Fruit fly (Drosophila melanogaster) whole organism, embryonic: ENCODE results near the gene lectin-29Ca.
A peak's percentile ranks its signal among the peaks of the same experiment; 100 is the strongest.

ENCODE experiments used
- Antp ChIP-seq: fragments of 200-800 bp; sonication (Bioruptor generic); optimal IDR thresholded peaks from 3 replicates; lab custom pipeline; 2016; ENCODE audit warnings: missing biosample characterization, missing genetic modification characterization
- B-H2 ChIP-seq: fragments of 200-800 bp; sonication (Bioruptor generic); optimal IDR thresholded peaks from 2 replicates; lab custom pipeline; 2018; ENCODE audit warnings: missing biosample characterization, mild to moderate bottlenecking, missing genetic modification characterization
- CG13424 ChIP-seq: fragments of 200-800 bp; sonication (Bioruptor generic); optimal IDR thresholded peaks from 2 replicates; lab custom pipeline; 2019; ENCODE audit warnings: missing biosample characterization, mild to moderate bottlenecking, missing genetic modification characterization, moderate library complexity
- CG14441 ChIP-seq: fragments of 200-800 bp; sonication (Bioruptor generic); IDR thresholded peaks from 2 replicates; pipeline ENCODE4 v1.3.6; 2022; ENCODE audit warnings: missing biosample characterization, missing genetic modification characterization
- CG14710 ChIP-seq: fragments of 200-800 bp; sonication (Bioruptor generic); optimal IDR thresholded peaks from 3 replicates; lab custom pipeline; 2019; ENCODE audit warnings: missing biosample characterization, mild to moderate bottlenecking, missing genetic modification characterization, moderate library complexity
- CG15073 ChIP-seq: fragments of 200-800 bp; sonication (Bioruptor generic); optimal IDR thresholded peaks from 2 replicates; lab custom pipeline; 2016; ENCODE audit warnings: missing biosample characterization, missing genetic modification characterization
- CG17829 ChIP-seq: fragments of 200-800 bp; optimal IDR thresholded peaks from 2 replicates; lab custom pipeline; 2019; ENCODE audit warnings: missing biosample characterization, mild to moderate bottlenecking, missing genetic modification characterization, moderate library complexity
- CG30020 ChIP-seq: fragments of 200-800 bp; optimal IDR thresholded peaks from 2 replicates; lab custom pipeline; 2019; ENCODE audit warnings: missing biosample characterization, mild to moderate bottlenecking, missing genetic modification characterization, moderate library complexity
- CG32532 ChIP-seq: fragments of 200-800 bp; sonication (Bioruptor generic); IDR thresholded peaks from 2 replicates; pipeline ENCODE4 v1.3.6; 2022; ENCODE audit warnings: missing biosample characterization, missing genetic modification characterization
- CG4820 ChIP-seq: fragments of 200-800 bp; sonication (Bioruptor generic); optimal IDR thresholded peaks from 3 replicates; lab custom pipeline; 2016; ENCODE audit warnings: missing biosample characterization, missing genetic modification characterization
- CG6254 ChIP-seq: fragments of 200-800 bp; sonication (Bioruptor generic); optimal IDR thresholded peaks from 3 replicates; lab custom pipeline; 2017; ENCODE audit warnings: mild to moderate bottlenecking, missing biosample characterization, missing genetic modification reagents, missing genetic modification characterization
- CG7357 ChIP-seq: fragments of 200-800 bp; sonication (Bioruptor generic); IDR thresholded peaks from 3 replicates; pipeline ENCODE4 v1.3.6; 2022; ENCODE audit warnings: missing biosample characterization, missing genetic modification characterization
- CG7372 ChIP-seq: fragments of 200-800 bp; sonication (Bioruptor generic); IDR thresholded peaks from 2 replicates; pipeline ENCODE4 v1.3.6; 2022; ENCODE audit warnings: missing biosample characterization, missing genetic modification characterization
- CG8478 ChIP-seq: fragments of >200 bp; optimal IDR thresholded peaks from 2 replicates; lab custom pipeline; 2018
- CG9437 ChIP-seq: fragments of 200-800 bp; sonication (Bioruptor generic); optimal IDR thresholded peaks from 2 replicates; lab custom pipeline; 2018; ENCODE audit warnings: missing biosample characterization, mild to moderate bottlenecking, missing genetic modification characterization
- CG9797 ChIP-seq: fragments of 200-800 bp; sonication (Bioruptor generic); optimal IDR thresholded peaks from 3 replicates; lab custom pipeline; 2018; ENCODE audit warnings: missing biosample characterization, mild to moderate bottlenecking, missing genetic modification characterization
- Chrac-16 ChIP-seq: fragments of 200-800 bp; sonication (Bioruptor generic); optimal IDR thresholded peaks from 3 replicates; lab custom pipeline; 2016; ENCODE audit warnings: missing biosample characterization, missing genetic modification characterization
- Dll ChIP-seq: fragments of 200-800 bp; sonication (Bioruptor generic); IDR thresholded peaks from 4 replicates; pipeline ENCODE4 v1.3.6; 2022; ENCODE audit warnings: missing biosample characterization, missing genetic modification characterization; ENCODE audit not compliant: partially characterized antibody
- E2f2 ChIP-seq: fragments of 200-800 bp; sonication (Bioruptor generic); IDR thresholded peaks from 2 replicates; pipeline ENCODE4 v1.3.6; 2022; ENCODE audit warnings: missing biosample characterization, missing genetic modification characterization
- Elba2 ChIP-seq: fragments of 200-800 bp; sonication (Bioruptor generic); optimal IDR thresholded peaks from 3 replicates; lab custom pipeline; 2016; ENCODE audit warnings: missing biosample characterization, missing genetic modification characterization
- Gug ChIP-seq: fragments of 200-800 bp; sonication (Bioruptor generic); IDR thresholded peaks from 4 replicates; pipeline ENCODE4 v1.3.6; 2022; ENCODE audit warnings: missing biosample characterization, missing genetic modification characterization
- H2.0 ChIP-seq: fragments of 200-800 bp; sonication (Bioruptor generic); IDR thresholded peaks from 2 replicates; pipeline ENCODE4 v1.3.6; 2022; ENCODE audit warnings: missing biosample characterization, missing genetic modification characterization
- Hr78 ChIP-seq, 2 experiments: fragments of 200-800 bp in 1 of 2; fragments of >200 bp in 1 of 2; sonication (Bioruptor generic) in 1 of 2; optimal IDR thresholded peaks; 2 replicates each; lab custom pipeline; 2017 to 2019; ENCODE audit warnings: missing biosample characterization in 2 of 2, missing genetic modification characterization in 2 of 2, mild to moderate bottlenecking in 1 of 2, moderate library complexity in 1 of 2
- Lhr ChIP-seq: fragments of 200-800 bp; sonication (Bioruptor generic); optimal IDR thresholded peaks from 3 replicates; lab custom pipeline; 2017; ENCODE audit warnings: mild to moderate bottlenecking, missing biosample characterization, missing genetic modification reagents, missing genetic modification characterization
- NK7.1 ChIP-seq: fragments of 200-800 bp; sonication (Bioruptor generic); optimal IDR thresholded peaks from 3 replicates; lab custom pipeline; 2016; ENCODE audit warnings: missing biosample characterization, missing genetic modification characterization
- Nf-YB ChIP-seq: fragments of 200-800 bp; sonication (Bioruptor generic); optimal IDR thresholded peaks from 3 replicates; lab custom pipeline; 2019; ENCODE audit warnings: missing biosample characterization, mild to moderate bottlenecking, missing genetic modification characterization, moderate library complexity
- ash1 ChIP-seq: fragments of 200-800 bp; sonication (Bioruptor generic); optimal IDR thresholded peaks from 2 replicates; lab custom pipeline; 2018; ENCODE audit warnings: missing biosample characterization, mild to moderate bottlenecking, missing genetic modification characterization
- bab2 ChIP-seq: fragments of 200-800 bp; sonication (Bioruptor generic); optimal IDR thresholded peaks from 2 replicates; lab custom pipeline; 2016; ENCODE audit warnings: missing biosample characterization, missing genetic modification characterization
- bigmax ChIP-seq: fragments of 200-800 bp; sonication (Bioruptor generic); optimal IDR thresholded peaks from 2 replicates; lab custom pipeline; 2018; ENCODE audit warnings: missing biosample characterization, mild to moderate bottlenecking, missing genetic modification characterization
- da ChIP-seq: fragments of 200-800 bp; sonication (Bioruptor generic); optimal IDR thresholded peaks from 2 replicates; lab custom pipeline; 2016; ENCODE audit warnings: missing biosample characterization, missing genetic modification characterization
- danr ChIP-seq: fragments of 200-800 bp; sonication (Bioruptor generic); IDR thresholded peaks from 2 replicates; pipeline ENCODE4 v1.3.6; 2022; ENCODE audit warnings: missing biosample characterization, missing genetic modification characterization
- dati ChIP-seq: fragments of 200-800 bp; sonication (Bioruptor generic); IDR thresholded peaks from 2 replicates; pipeline ENCODE4 v1.3.6; 2022; ENCODE audit warnings: missing biosample characterization, missing genetic modification characterization
- eve ChIP-seq, 2 experiments: fragments of >200 bp; optimal IDR thresholded peaks; 2 replicates each; lab custom pipeline; 2017; ENCODE audit warnings: missing biosample characterization in 2 of 2, missing genetic modification characterization in 2 of 2
- fru ChIP-seq: fragments of >200 bp; optimal IDR thresholded peaks from 2 replicates; lab custom pipeline; 2017
- gce ChIP-seq: fragments of 200-800 bp; sonication (Bioruptor generic); IDR thresholded peaks from 3 replicates; pipeline ENCODE4 v1.3.6; 2022; ENCODE audit warnings: missing biosample characterization, missing genetic modification characterization
- gem ChIP-seq: fragments of 200-800 bp; sonication (Bioruptor generic); optimal IDR thresholded peaks from 2 replicates; lab custom pipeline; 2019; ENCODE audit warnings: missing biosample characterization, mild to moderate bottlenecking, missing genetic modification characterization, moderate library complexity
- gfzf ChIP-seq: fragments of 200-800 bp; sonication (Bioruptor generic); optimal IDR thresholded peaks from 2 replicates; lab custom pipeline; 2016; ENCODE audit warnings: missing biosample characterization, mild to moderate bottlenecking, missing genetic modification characterization, moderate library complexity
- gro ChIP-seq: fragments of 200-800 bp; sonication (Bioruptor generic); optimal IDR thresholded peaks from 2 replicates; lab custom pipeline; 2016; ENCODE audit warnings: missing biosample characterization, missing genetic modification characterization
- gsb ChIP-seq: fragments of 200-800 bp; sonication (Bioruptor generic); IDR thresholded peaks from 2 replicates; pipeline ENCODE4 v1.3.6; 2022; ENCODE audit warnings: missing biosample characterization, missing genetic modification characterization
- jumu ChIP-seq: fragments of 200-800 bp; sonication (Bioruptor generic); optimal IDR thresholded peaks from 3 replicates; lab custom pipeline; 2016; ENCODE audit warnings: missing biosample characterization, missing genetic modification characterization
- nmo ChIP-seq: fragments of 200-800 bp; sonication (Bioruptor generic); optimal IDR thresholded peaks from 2 replicates; lab custom pipeline; 2018; ENCODE audit warnings: missing biosample characterization, mild to moderate bottlenecking, missing genetic modification characterization, moderate library complexity
- pan ChIP-seq, 4 experiments: fragments of >200 bp in 3 of 4; fragments of 200-800 bp in 1 of 4; sonication (Bioruptor generic) in 1 of 4; optimal IDR thresholded peaks in 3 of 4; IDR thresholded peaks in 1 of 4; 2 replicates each; pipeline versions ENCODE4 v1.3.6 to Lab custom; 2017 to 2022; ENCODE audit warnings: missing biosample characterization in 2 of 4, missing genetic modification characterization in 2 of 4, mixed read lengths in 1 of 4
- pb ChIP-seq: fragments of 200-800 bp; sonication (Bioruptor generic); optimal IDR thresholded peaks from 3 replicates; lab custom pipeline; 2016; ENCODE audit warnings: missing biosample characterization, missing genetic modification characterization
- prd ChIP-seq, 3 experiments: fragments of >200 bp in 2 of 3; fragments of 200-800 bp in 1 of 3; sonication (Bioruptor generic) in 1 of 3; optimal IDR thresholded peaks in 2 of 3; IDR thresholded peaks in 1 of 3; 2 replicates in 2 of 3; 3 replicates in 1 of 3; pipeline versions ENCODE4 v1.3.6 to Lab custom; 2017 to 2022; ENCODE audit warnings: missing biosample characterization in 1 of 3, missing genetic modification characterization in 1 of 3
- pros ChIP-seq: fragments of 200-800 bp; sonication (Bioruptor generic); optimal IDR thresholded peaks from 3 replicates; lab custom pipeline; 2019; ENCODE audit warnings: missing biosample characterization, mild to moderate bottlenecking, missing genetic modification characterization, moderate library complexity
- run ChIP-seq: fragments of 200-800 bp; sonication (Bioruptor generic); optimal IDR thresholded peaks from 3 replicates; lab custom pipeline; 2018; ENCODE audit warnings: missing biosample characterization, mild to moderate bottlenecking, missing genetic modification characterization
- sens-2 ChIP-seq: fragments of 200-800 bp; sonication (Bioruptor generic); IDR thresholded peaks from 2 replicates; pipeline ENCODE4 v1.3.6; 2022; ENCODE audit warnings: missing biosample characterization, missing genetic modification characterization
- slou ChIP-seq: fragments of 200-800 bp; sonication (Bioruptor generic); optimal IDR thresholded peaks from 3 replicates; lab custom pipeline; 2016; ENCODE audit warnings: missing biosample characterization, missing genetic modification characterization
- ssp ChIP-seq: fragments of 200-800 bp; sonication (Bioruptor generic); IDR thresholded peaks from 2 replicates; pipeline ENCODE4 v1.3.6; 2022; ENCODE audit warnings: missing biosample characterization, missing genetic modification characterization
- unc-4 ChIP-seq: fragments of 200-800 bp; sonication (Bioruptor generic); IDR thresholded peaks from 2 replicates; pipeline ENCODE4 v1.3.6; 2022; ENCODE audit warnings: missing biosample characterization, missing genetic modification characterization; ENCODE audit not compliant: partially characterized antibody
- wor ChIP-seq: fragments of 200-800 bp; sonication (Bioruptor generic); IDR thresholded peaks from 2 replicates; pipeline ENCODE4 v1.3.6; 2022; ENCODE audit warnings: missing biosample characterization, missing genetic modification characterization

Gene lectin-29Ca

dm6 chr2L:8376717-8377116, 17.4 kb downstream of the lectin-29Ca start, which contains the start of the genes CG13390 and CG17294 (continued):
- TF ChIP-seq Dll (GFP tag; lab: Robert Waterston, UW) (peak; percentile 86), bigmax (GFP tag; lab: Kevin White, UChicago) (peak; percentile 83), CG7357 (GFP tag; lab: Robert Waterston, UW) (peak; percentile 98), gro (GFP tag; lab: Kevin White, UChicago) (peak; percentile 97), CG13424 (tag; lab: Kevin White, UChicago) (peak; percentile 100), pan (optimal IDR thresholded peaks at IDR 0.05; lab: Kevin White, UChicago) (no peak), pan (GFP tag; optimal IDR thresholded peaks at IDR 0.05 in 1 of 2, IDR thresholded peaks at IDR 0.05 in 1 of 2) (peak in 1 of 2 experiments; percentile 100), ssp (GFP tag; lab: Robert Waterston, UW) (peak; percentile 96), fru (lab: Kevin White, UChicago) (no peak), da (GFP tag; lab: Kevin White, UChicago) (peak; percentile 92), CG8478 (lab: Kevin White, UChicago) (no peak), run (peak; percentile 99), B-H2 (GFP tag; lab: Kevin White, UChicago) (peak; percentile 99), pb (GFP tag; lab: Kevin White, UChicago) (peak; percentile 69), CG7372 (GFP tag; lab: Robert Waterston, UW) (peak; percentile 100), H2.0 (GFP tag; lab: Robert Waterston, UW) (peak; percentile 99), prd (optimal IDR thresholded peaks at IDR 0.05; lab: Kevin White, UChicago) (no peak), prd (GFP tag; IDR thresholded peaks at IDR 0.05; lab: Robert Waterston, UW) (peak; percentile 100), gfzf (GFP tag; lab: Kevin White, UChicago) (no peak), danr (GFP tag; lab: Robert Waterston, UW) (peak; percentile 99), CG15073 (GFP tag; lab: Kevin White, UChicago) (peak; percentile 90), CG14441 (peak; percentile 100), bab2 (peak; percentile 96), gce (peak; percentile 100), Gug (GFP tag; lab: Robert Waterston, UW) (peak; percentile 99), CG6254 (GFP tag; lab: Kevin White, UChicago) (peak; percentile 97), gsb (peak; percentile 99), E2f2 (GFP tag; lab: Robert Waterston, UW) (peak; percentile 92), unc-4 (GFP tag; lab: Robert Waterston, UW) (peak; percentile 88), slou (peak; percentile 99), dati (GFP tag; lab: Robert Waterston, UW) (peak; percentile 98), ash1 (GFP tag; lab: Kevin White, UChicago) (peak; percentile 98), pros (GFP tag; lab: Kevin White, UChicago) (peak; percentile 89), jumu (GFP tag; lab: Kevin White, UChicago) (peak; percentile 91), CG32532 (GFP tag; lab: Robert Waterston, UW) (peak; percentile 100), CG17829 (peak; percentile 100), CG9797 (peak; percentile 65), nmo (GFP tag; lab: Kevin White, UChicago) (peak; percentile 100), CG14710 (tag; lab: Kevin White, UChicago) (peak; percentile 98), Lhr (GFP tag; lab: Kevin White, UChicago) (peak; percentile 97), Hr78 (GFP tag; optimal IDR thresholded peaks at IDR 0.05; lab: Kevin White, UChicago) (peak in 1 of 2 experiments; percentile 97), Chrac-16 (GFP tag; lab: Kevin White, UChicago) (peak; percentile 99), eve (GFP tag; optimal IDR thresholded peaks at IDR 0.05; lab: Kevin White, UChicago) (no peak), gem (tag; lab: Kevin White, UChicago) (peak; percentile 100), Antp (GFP tag; lab: Kevin White, UChicago) (peak; percentile 82), sens-2 (GFP tag; lab: Robert Waterston, UW) (peak; percentile 99), wor (peak; percentile 99), Elba2 (peak; percentile 82), Nf-YB (GFP tag; lab: Kevin White, UChicago) (peak; percentile 91), NK7.1 (GFP tag; lab: Kevin White, UChicago) (peak; percentile 92), CG4820 (GFP tag; lab: Kevin White, UChicago) (peak; percentile 98), CG30020 (peak; percentile 93), CG9437 (GFP tag; lab: Kevin White, UChicago) (peak; percentile 95)
